Worm (Caenorhabditis elegans): ENCODE results near the gene C53C11.4.

DNA sequence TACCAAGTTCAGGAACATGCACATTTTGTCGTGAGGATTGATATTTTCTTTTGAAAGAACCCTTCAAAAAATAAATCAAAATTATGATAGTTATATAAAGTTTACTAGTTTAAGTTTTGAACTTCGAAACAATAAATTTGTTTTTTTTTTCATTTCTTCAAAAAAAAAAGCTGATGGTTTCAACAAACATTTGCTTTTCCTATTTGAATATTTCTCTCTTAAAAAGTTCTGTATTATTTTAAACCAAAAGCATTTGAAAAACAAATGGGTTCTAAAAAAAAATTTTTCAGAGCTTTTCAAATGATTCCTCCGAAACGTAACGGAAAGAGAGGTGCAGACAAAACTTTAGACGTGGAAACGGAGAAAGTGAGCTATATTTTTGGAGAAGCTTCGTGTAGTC lies 29.8 kb downstream of the C53C11.4 start, which contains the start of gene C53C11.1:
- no peak for TF ChIP-seq ztf-4 (tag; optimal IDR thresholded peaks at IDR 0.05)
- no peak for TF ChIP-seq nhr-11 (tag; optimal IDR thresholded peaks at IDR 0.05)
- TF ChIP-seq fos-1 (tag; optimal IDR thresholded peaks at IDR 0.05): no peak
- TF ChIP-seq ama-1 (optimal IDR thresholded peaks at IDR 0.05): no peak
- TF ChIP-seq nhr-10 (tag; optimal IDR thresholded peaks at IDR 0.05): no peak
- TF ChIP-seq crh-2 (tag; optimal IDR thresholded peaks at IDR 0.05): no peak
- TF ChIP-seq dmd-4 (tag; optimal IDR thresholded peaks at IDR 0.05): no peak
- TF ChIP-seq lsy-2 (tag; optimal IDR thresholded peaks at IDR 0.05): no peak
- no peak for TF ChIP-seq nhr-77 (tag; optimal IDR thresholded peaks at IDR 0.05)
- TF ChIP-seq unc-39 (tag; optimal IDR thresholded peaks at IDR 0.05): no peak
- TF ChIP-seq aly-2 (tag; optimal IDR thresholded peaks at IDR 0.05): no peak
- TF ChIP-seq nhr-237 (tag; optimal IDR thresholded peaks at IDR 0.05): no peak
- TF ChIP-seq skn-1 (tag; optimal IDR thresholded peaks at IDR 0.05): no peak
